Fruit fly (Drosophila melanogaster) whole organism, adult: ENCODE measurements around the gene DAAM.
A peak's percentile ranks its signal among the peaks of the same experiment; 100 is the strongest.

Experiments
- CG11617 ChIP-seq: fragments of 200-800 bp; sonication (Bioruptor generic); optimal IDR thresholded peaks from 2 replicates; lab custom pipeline; 2017; ENCODE audit warnings: mild to moderate bottlenecking, missing biosample characterization, missing genetic modification reagents, missing genetic modification characterization
- CG12768 ChIP-seq: fragments of 200-800 bp; sonication (Bioruptor generic); optimal IDR thresholded peaks from 2 replicates; lab custom pipeline; 2017; ENCODE audit warnings: missing biosample characterization, missing genetic modification characterization, mild to moderate bottlenecking, moderate library complexity, missing genetic modification reagents
- CG14711 ChIP-seq: fragments of 200-800 bp; sonication (Bioruptor generic); optimal IDR thresholded peaks from 2 replicates; lab custom pipeline; 2018; ENCODE audit warnings: missing biosample characterization, mild to moderate bottlenecking, missing genetic modification characterization, moderate library complexity
- CG1620 ChIP-seq: fragments of 200-800 bp; sonication (Bioruptor generic); optimal IDR thresholded peaks from 2 replicates; lab custom pipeline; 2016; ENCODE audit warnings: missing biosample characterization, missing genetic modification characterization
- CG33017 ChIP-seq: fragments of 200-800 bp; sonication (Bioruptor generic); optimal IDR thresholded peaks from 2 replicates; lab custom pipeline; 2018; ENCODE audit warnings: missing biosample characterization, mild to moderate bottlenecking, missing genetic modification characterization, moderate library complexity
- CG5204 ChIP-seq: fragments of 200-800 bp; sonication (Bioruptor generic); optimal IDR thresholded peaks from 2 replicates; lab custom pipeline; 2016; ENCODE audit warnings: missing biosample characterization, missing genetic modification characterization
- CG7045 ChIP-seq: fragments of 200-800 bp; sonication (Bioruptor generic); optimal IDR thresholded peaks from 2 replicates; lab custom pipeline; 2017; ENCODE audit warnings: missing biosample characterization, mild to moderate bottlenecking, missing genetic modification characterization
- CG7101 ChIP-seq: fragments of 200-800 bp; sonication (Bioruptor generic); optimal IDR thresholded peaks from 2 replicates; lab custom pipeline; 2018; ENCODE audit warnings: missing biosample characterization, mild to moderate bottlenecking, missing genetic modification characterization, moderate library complexity
- Clk ChIP-seq: fragments of 200-800 bp; sonication (Bioruptor generic); optimal IDR thresholded peaks from 2 replicates; lab custom pipeline; 2017; ENCODE audit warnings: missing biosample characterization, missing genetic modification characterization
- Crg-1 ChIP-seq: fragments of 200-800 bp; sonication (Bioruptor generic); optimal IDR thresholded peaks from 2 replicates; lab custom pipeline; 2016; ENCODE audit warnings: missing biosample characterization, missing genetic modification characterization
- Hr96 ChIP-seq: fragments of 200-800 bp; sonication (Bioruptor generic); optimal IDR thresholded peaks from 2 replicates; lab custom pipeline; 2016; ENCODE audit warnings: missing biosample characterization, missing genetic modification characterization
- Mnt ChIP-seq: fragments of 200-800 bp; sonication (Bioruptor generic); optimal IDR thresholded peaks from 2 replicates; lab custom pipeline; 2016; ENCODE audit warnings: missing biosample characterization, mild to moderate bottlenecking, missing genetic modification characterization
- bab1 ChIP-seq: fragments of 200-800 bp; sonication (Bioruptor generic); optimal IDR thresholded peaks from 3 replicates; lab custom pipeline; 2019; ENCODE audit warnings: missing biosample characterization, mild to moderate bottlenecking, missing genetic modification characterization, moderate library complexity
- cic ChIP-seq: fragments of 200-800 bp; sonication (Bioruptor generic); optimal IDR thresholded peaks from 2 replicates; lab custom pipeline; 2017; ENCODE audit warnings: missing biosample characterization, mild to moderate bottlenecking, missing genetic modification characterization, moderate library complexity
- cnc ChIP-seq, 2 experiments: fragments of >200 bp; optimal IDR thresholded peaks; 2 replicates each; lab custom pipeline; 2017
- kay ChIP-seq: fragments of 200-800 bp; sonication (Bioruptor generic); peaks from one replicate; lab custom pipeline; 2016; ENCODE audit warnings: missing biosample characterization, missing genetic modification characterization, borderline replicate concordance
- ovo ChIP-seq: fragments of 200-800 bp; sonication (Bioruptor generic); optimal IDR thresholded peaks from 2 replicates; lab custom pipeline; 2016; ENCODE audit warnings: missing biosample characterization, missing genetic modification characterization
- pad ChIP-seq: fragments of 200-800 bp; sonication (Bioruptor generic); optimal IDR thresholded peaks from 3 replicates; lab custom pipeline; 2017; ENCODE audit warnings: missing biosample characterization, missing genetic modification characterization, mild to moderate bottlenecking, moderate library complexity, missing genetic modification reagents
- tj ChIP-seq: fragments of 200-800 bp; sonication (Bioruptor generic); optimal IDR thresholded peaks from 3 replicates; lab custom pipeline; 2017; ENCODE audit warnings: missing biosample characterization, mild to moderate bottlenecking, missing genetic modification characterization, moderate library complexity
- toe ChIP-seq: fragments of 200-800 bp; sonication (Bioruptor generic); optimal IDR thresholded peaks from 2 replicates; lab custom pipeline; 2016; ENCODE audit warnings: missing biosample characterization, missing genetic modification characterization

DAAM gene

DNA sequence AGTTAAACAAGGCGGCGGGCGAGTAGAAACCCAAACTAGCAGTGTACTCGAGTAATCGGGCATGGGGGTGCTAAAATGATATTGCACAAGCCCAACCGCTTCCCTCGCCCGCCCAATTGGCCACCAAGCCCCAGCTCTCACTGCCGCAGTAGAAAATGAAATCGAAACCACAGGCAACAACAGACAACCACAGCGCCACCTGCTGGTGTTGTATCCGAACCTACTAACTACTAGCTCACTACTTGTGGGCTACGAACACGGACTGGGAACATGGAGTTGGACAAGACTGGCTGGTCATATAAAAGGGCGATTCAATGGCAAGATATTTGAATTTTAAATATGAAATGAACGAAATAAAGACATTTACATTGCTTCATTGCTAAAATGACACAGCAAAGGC, 22.2 kb downstream of the DAAM start:
- no peak for TF ChIP-seq CG33017 (tag; lab: Kevin White, UChicago)
- TF ChIP-seq cnc (optimal IDR thresholded peaks at IDR 0.05; lab: Kevin White, UChicago) = no peak
- no peak for TF ChIP-seq Mnt (GFP tag; lab: Kevin White, UChicago)
- TF ChIP-seq Crg-1 (GFP tag; lab: Kevin White, UChicago) = no peak
- no peak for TF ChIP-seq CG5204 (GFP tag; lab: Kevin White, UChicago)
- TF ChIP-seq CG7101 (tag; lab: Kevin White, UChicago) = no peak
- TF ChIP-seq kay = no peak
- no peak for TF ChIP-seq Clk (GFP tag; lab: Kevin White, UChicago)
- TF ChIP-seq cic (GFP tag; lab: Kevin White, UChicago) = no peak
- no peak for TF ChIP-seq CG11617 (GFP tag; lab: Kevin White, UChicago)
- TF ChIP-seq CG12768 (GFP tag; lab: Kevin White, UChicago) = no peak
- no peak for TF ChIP-seq CG7045

dm6 chrX:1298287-1298686, 23.9 kb downstream of the DAAM start, which contains the start of gene CG32811:
Gene CG32811, minus strand, starts transcription at chrX:1298387.
- TF ChIP-seq tj (GFP tag; lab: Kevin White, UChicago) (no peak), CG11617 (GFP tag; lab: Kevin White, UChicago) (no peak), CG7101 (tag; lab: Kevin White, UChicago) (no peak), CG12768 (GFP tag; lab: Kevin White, UChicago) (no peak), Clk (GFP tag; lab: Kevin White, UChicago) (no peak), kay (no peak), CG7045 (no peak), CG33017 (tag; lab: Kevin White, UChicago) (no peak), toe (GFP tag; lab: Kevin White, UChicago) (no peak)

dm6 chrX:1288924-1289608, 33.1 kb downstream of the DAAM start:
- TF ChIP-seq pad (GFP tag; lab: Kevin White, UChicago) (peak; percentile 95), Mnt (GFP tag; lab: Kevin White, UChicago) (no peak), CG14711 (no peak), ovo (peak; percentile 73), bab1 (GFP tag; lab: Kevin White, UChicago) (peak; percentile 69), tj (GFP tag; lab: Kevin White, UChicago) (peak; percentile 13)

- TF ChIP-seq Mnt (GFP tag; lab: Kevin White, UChicago) (no peak), CG1620 (GFP tag; lab: Kevin White, UChicago) (no peak), toe (GFP tag; lab: Kevin White, UChicago) (no peak), CG7045 (no peak), cnc (optimal IDR thresholded peaks at IDR 0.05; lab: Kevin White, UChicago) (no peak)
Measured at dm6 chrX:1286868-1287835, 35.0 kb downstream of the DAAM start, which contains the start of gene CG32812. Gene CG32812, plus strand, starts transcription at chrX:1287290.

DNA sequence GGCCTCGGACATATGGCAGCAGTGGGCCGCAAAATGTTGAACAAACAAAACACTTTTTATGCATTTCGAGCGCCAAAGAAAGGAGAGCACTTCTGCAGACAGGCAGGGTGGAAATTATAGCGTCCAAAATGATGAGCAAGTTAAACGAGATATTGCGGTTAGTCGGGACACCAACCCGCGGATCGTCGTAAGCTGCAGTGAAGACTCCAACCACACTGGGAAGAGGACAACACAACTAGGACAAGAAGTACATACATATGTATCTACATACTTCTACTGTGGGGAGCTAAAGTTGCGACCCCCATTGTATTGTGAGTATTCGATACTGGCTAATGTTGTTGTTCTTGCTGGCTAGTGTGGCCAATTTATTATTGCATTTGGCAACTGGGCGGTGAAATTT, 36.0 kb downstream of the DAAM start:
- TF ChIP-seq cic (GFP tag; lab: Kevin White, UChicago) (no peak), pad (GFP tag; lab: Kevin White, UChicago) (no peak), ovo (no peak), CG5204 (GFP tag; lab: Kevin White, UChicago) (no peak), bab1 (GFP tag; lab: Kevin White, UChicago) (no peak), kay (no peak), CG7101 (tag; lab: Kevin White, UChicago) (no peak), CG1620 (GFP tag; lab: Kevin White, UChicago) (no peak), tj (GFP tag; lab: Kevin White, UChicago) (no peak), cnc (optimal IDR thresholded peaks at IDR 0.05; lab: Kevin White, UChicago) (no peak), Crg-1 (GFP tag; lab: Kevin White, UChicago) (no peak), CG33017 (tag; lab: Kevin White, UChicago) (no peak), CG14711 (no peak), Mnt (GFP tag; lab: Kevin White, UChicago) (no peak)

DNA sequence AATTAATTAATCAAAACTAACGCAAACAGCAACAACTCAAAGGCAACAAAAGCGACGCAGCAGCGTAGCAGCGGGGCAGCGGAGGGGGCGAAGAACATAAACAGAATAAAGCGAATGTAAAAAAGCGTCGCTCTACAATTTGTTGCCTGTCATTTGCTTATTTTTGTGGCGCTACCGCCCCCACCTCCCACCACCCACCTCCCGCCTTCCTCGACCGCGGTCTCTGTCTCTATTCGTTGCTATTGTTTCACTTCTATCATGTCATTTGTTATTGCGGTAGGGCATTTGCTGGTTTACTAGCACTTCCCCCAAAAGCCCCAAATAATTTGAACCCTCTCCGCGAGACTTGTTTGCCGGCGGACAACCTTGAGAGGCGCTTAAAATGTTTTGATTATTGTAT, 36.9 kb downstream of the DAAM start:
- TF ChIP-seq ovo (no peak), CG7045 (no peak), CG33017 (tag; lab: Kevin White, UChicago) (no peak), toe (GFP tag; lab: Kevin White, UChicago) (no peak), Mnt (GFP tag; lab: Kevin White, UChicago) (no peak), Hr96 (GFP tag; lab: Kevin White, UChicago) (no peak), CG11617 (GFP tag; lab: Kevin White, UChicago) (no peak), cic (GFP tag; lab: Kevin White, UChicago) (no peak), Clk (GFP tag; lab: Kevin White, UChicago) (no peak), CG5204 (GFP tag; lab: Kevin White, UChicago) (no peak)
